Worm (Caenorhabditis elegans) whole organism, L4 larva: ENCODE data around the gene F08F3.4.

ENCODE experiments used
- daf-8 ChIP-seq: fragments of 200-800 bp; sonication (Bioruptor generic); IDR thresholded peaks from 2 replicates; pipeline ENCODE4 v1.3.6; 2022; ENCODE audit warnings: missing genetic modification characterization, missing compliant biosample characterization
- nhr-11 ChIP-seq: fragments of 150-350 bp; optimal IDR thresholded peaks from 2 replicates; lab custom pipeline; 2014; ENCODE audit warnings: missing biosample characterization, missing genetic modification characterization
- nhr-25 ChIP-seq: sonication (generic microtip); optimal IDR thresholded peaks from 2 replicates; lab custom pipeline; 2017; ENCODE audit warnings: missing genetic modification characterization, mild to moderate bottlenecking, missing compliant biosample characterization, antibody characterized with exemption, moderate library complexity, borderline replicate concordance; ENCODE audit not compliant: insufficient read depth
- pqm-1 ChIP-seq: sonication (generic microtip); optimal IDR thresholded peaks from 2 replicates; lab custom pipeline; 2017; ENCODE audit warnings: missing biosample characterization, missing genetic modification characterization
- unc-130 ChIP-seq: sonication (generic microtip); optimal IDR thresholded peaks from 2 replicates; lab custom pipeline; 2016; ENCODE audit warnings: missing genetic modification reagents, missing genetic modification characterization, missing compliant biosample characterization
- zfp-2 ChIP-seq: sonication (generic microtip); optimal IDR thresholded peaks from 2 replicates; lab custom pipeline; 2016; ENCODE audit warnings: mild to moderate bottlenecking, missing genetic modification characterization, missing compliant biosample characterization

DNA sequence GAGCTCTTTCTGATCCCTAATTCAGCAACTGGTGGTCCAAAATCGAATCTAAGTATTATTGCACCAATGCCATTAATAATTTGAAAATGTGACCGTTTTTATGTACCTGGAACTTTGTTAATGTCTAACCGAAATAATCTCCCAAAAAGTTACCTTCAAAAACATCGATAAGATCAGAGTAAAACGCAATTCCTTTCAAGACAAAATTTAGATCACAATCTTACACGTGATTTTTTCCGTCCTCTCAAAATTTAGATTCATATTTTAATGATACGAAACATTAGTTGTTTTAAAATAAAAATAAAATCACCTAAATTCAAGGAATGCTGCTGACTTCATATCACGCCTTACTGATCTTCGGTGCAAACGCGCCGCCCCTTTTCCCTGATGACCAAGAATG, 15.6 kb downstream of the F08F3.4 start:
- TF ChIP-seq unc-130 (no peak), zfp-2 (tag; lab: Kevin White, UChicago) (no peak), nhr-25 (tag; lab: Kevin White, UChicago) (no peak), pqm-1 (tag; lab: Kevin White, UChicago) (no peak), daf-8 (GFP tag; lab: Robert Waterston, UW) (no peak), nhr-11 (tag; lab: Kevin White, UChicago) (no peak)
